Worm (Caenorhabditis elegans): ENCODE data around the gene srw-142.

srw-142 gene

DNA sequence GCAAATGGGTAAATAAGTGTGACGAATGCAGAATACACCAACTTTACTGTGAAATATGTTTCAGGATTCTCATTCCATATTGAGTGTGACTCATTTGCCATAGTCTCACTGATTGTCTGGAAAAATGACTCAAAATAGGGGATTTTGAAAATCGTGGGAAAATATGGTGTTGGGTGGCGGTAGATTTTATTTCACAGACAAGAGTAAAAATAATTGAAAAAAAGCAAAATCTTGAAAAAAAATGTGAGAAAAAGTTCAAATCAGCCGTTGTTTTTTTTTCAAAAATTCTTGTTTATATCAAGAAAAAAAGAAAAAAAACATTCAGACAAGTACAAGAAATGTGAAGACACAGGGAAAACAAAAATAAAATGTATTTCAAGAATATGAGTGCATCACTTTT is 35.5 kb downstream of the srw-142 start, which contains the start of gene srh-38:
Gene srh-38, minus strand, starts transcription at position 101 of the 400 bp plus-strand sequence.
- TF ChIP-seq R02D3.7 (tag; optimal IDR thresholded peaks at IDR 0.05): no peak
- no peak for TF ChIP-seq unc-39 (tag; optimal IDR thresholded peaks at IDR 0.05)
- no peak for TF ChIP-seq ceh-20 (GFP tag; IDR thresholded peaks at IDR 0.05)
- no peak for TF ChIP-seq vab-7 (GFP tag; IDR thresholded peaks at IDR 0.05)
- no peak for TF ChIP-seq mdl-1 (tag; optimal IDR thresholded peaks at IDR 0.05)
- no peak for TF ChIP-seq arid-1 (GFP tag; conservative IDR thresholded peaks at IDR 0.05)
- no peak for TF ChIP-seq T26A8.4 (GFP tag; IDR thresholded peaks at IDR 0.05)
- no peak for TF ChIP-seq ceh-32 (tag; optimal IDR thresholded peaks at IDR 0.05; ENCODE audit: poor library complexity)
- no peak for TF ChIP-seq mep-1 (tag; optimal IDR thresholded peaks at IDR 0.05)
- TF ChIP-seq daf-12 (tag; optimal IDR thresholded peaks at IDR 0.05): no peak
- no peak for TF ChIP-seq ZK546.5 (tag; optimal IDR thresholded peaks at IDR 0.05)
- no peak for TF ChIP-seq aly-2 (tag; optimal IDR thresholded peaks at IDR 0.05)
- no peak for TF ChIP-seq hmg-1.1 (GFP tag; IDR thresholded peaks at IDR 0.05)
- TF ChIP-seq unc-62 (GFP tag; optimal IDR thresholded peaks at IDR 0.05 in 1 of 2): no peak
- TF ChIP-seq unc-62 (tag; optimal IDR thresholded peaks at IDR 0.05): no peak
- no peak for TF ChIP-seq F49E8.2 (tag; optimal IDR thresholded peaks at IDR 0.05; ENCODE audit: borderline replicate concordance)

DNA sequence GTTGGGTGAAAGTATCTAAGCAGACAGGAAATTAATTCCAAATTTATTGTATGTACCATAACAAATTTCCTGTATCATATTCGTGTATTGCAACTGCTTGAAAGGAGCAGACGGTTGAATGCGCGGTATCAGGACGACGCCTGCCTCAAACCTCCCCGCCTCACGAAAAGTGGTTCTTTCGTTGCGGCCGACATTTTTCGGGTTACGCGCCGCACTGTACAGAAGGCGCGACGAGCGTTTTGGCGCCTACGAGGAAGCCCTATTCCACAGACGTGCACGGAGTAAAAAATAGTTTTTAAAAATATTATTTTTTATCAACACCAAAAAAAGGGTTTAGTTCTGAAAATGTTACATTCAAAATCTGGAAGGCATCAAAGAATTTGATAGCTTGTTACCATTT is 38.0 kb downstream of the srw-142 start:
- TF ChIP-seq snpc-1.2 (GFP tag; IDR thresholded peaks at IDR 0.05): 0 out of 2 replicates have a peak, but pooled peaks have one; percentile 42
- TF ChIP-seq vab-7 (GFP tag; IDR thresholded peaks at IDR 0.05): no peak

DNA sequence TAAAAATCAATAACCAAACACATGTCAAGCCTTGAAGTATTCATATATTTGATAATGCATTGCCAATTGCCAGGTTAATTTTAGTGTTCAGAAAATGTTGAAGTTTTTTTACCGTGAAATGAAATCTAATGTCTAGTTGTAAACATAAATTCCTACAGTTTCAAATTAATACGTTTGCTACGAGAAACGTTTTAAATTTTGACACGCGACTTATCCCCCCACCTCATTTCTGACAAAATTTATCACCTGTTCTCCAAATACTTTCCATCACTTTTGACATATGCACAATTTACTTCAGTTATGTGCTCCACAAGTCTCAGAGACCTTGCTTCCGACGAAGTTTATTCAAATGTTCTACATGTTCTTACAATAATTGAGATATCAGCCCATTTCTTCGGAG is 44.2 kb downstream of the srw-142 start, which contains the start of gene srh-146:
Gene srh-146, plus strand, starts transcription at position 301 of the 400 bp plus-strand sequence.
- TF ChIP-seq ceh-20 (GFP tag; IDR thresholded peaks at IDR 0.05) (no peak), pqm-1 (tag; optimal IDR thresholded peaks at IDR 0.05) (no peak), egl-27 (tag; optimal IDR thresholded peaks at IDR 0.05) (no peak), aly-2 (tag; optimal IDR thresholded peaks at IDR 0.05) (no peak), fos-1 (tag; optimal IDR thresholded peaks at IDR 0.05) (no peak), fkh-10 (GFP tag; optimal IDR thresholded peaks at IDR 0.05) (no peak), hlh-30 (tag; optimal IDR thresholded peaks at IDR 0.05; ENCODE audit: insufficient read depth) (no peak), snpc-4 (tag; optimal IDR thresholded peaks at IDR 0.05) (no peak), nhr-102 (tag; optimal IDR thresholded peaks at IDR 0.05) (no peak), mxl-2 (GFP tag; conservative IDR thresholded peaks at IDR 0.05) (no peak), nhr-77 (tag; optimal IDR thresholded peaks at IDR 0.05) (no peak), lin-1 (GFP tag; IDR thresholded peaks at IDR 0.05) (no peak), F10B5.3 (tag; optimal IDR thresholded peaks at IDR 0.05) (no peak), lim-7 (GFP tag; IDR thresholded peaks at IDR 0.05) (no peak), unc-39 (tag; optimal IDR thresholded peaks at IDR 0.05) (no peak)

DNA sequence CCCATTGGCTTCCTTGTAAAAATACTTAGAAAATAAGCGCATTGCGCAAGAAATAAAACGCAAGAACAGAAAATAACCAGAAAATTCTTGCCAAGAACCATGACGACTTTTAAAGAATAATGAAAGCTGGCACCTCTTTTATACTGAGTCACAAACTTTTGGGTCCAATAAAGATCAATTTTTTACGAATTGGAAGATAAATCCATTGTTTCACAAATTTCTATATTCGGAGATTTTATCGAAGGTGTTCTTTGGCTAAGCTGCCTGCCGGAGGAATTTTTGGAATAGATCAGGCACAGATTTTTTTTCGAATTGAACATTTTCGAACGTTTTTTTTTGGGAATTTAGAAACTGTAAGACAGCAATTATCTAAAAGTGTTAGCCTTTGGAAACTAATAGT is 45.2 kb downstream of the srw-142 start, which contains the start of gene C31B8.9:
Gene C31B8.9, minus strand, starts transcription at position 101 of the 400 bp plus-strand sequence.
- TF ChIP-seq unc-39 (tag; optimal IDR thresholded peaks at IDR 0.05) (no peak), dpl-1 (GFP tag; optimal IDR thresholded peaks at IDR 0.05) (no peak), aha-1 (tag) (peak; percentile 79), T20F7.1 (GFP tag; optimal IDR thresholded peaks at IDR 0.05) (no peak), ceh-44 (GFP tag; IDR thresholded peaks at IDR 0.05) (no peak)

DNA sequence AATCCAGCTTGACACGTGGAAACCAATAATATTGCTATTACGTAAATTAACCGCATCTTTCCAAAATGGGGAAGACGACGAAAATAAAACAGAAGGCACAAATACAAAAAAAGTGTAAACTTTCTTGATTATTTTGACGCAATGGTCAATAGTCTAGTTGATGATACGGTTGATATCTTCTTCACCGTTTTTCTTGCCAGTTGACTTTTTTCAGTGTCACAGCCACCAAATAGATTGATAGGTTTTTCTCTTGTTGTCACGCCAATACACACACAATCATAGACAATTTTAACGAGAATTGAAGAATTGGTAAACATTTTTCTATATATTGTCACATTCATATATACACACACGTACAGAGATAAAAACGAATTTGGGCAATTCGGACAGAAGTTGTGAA is 48.6 kb downstream of the srw-142 start, which contains the start of gene zmp-3:
Gene zmp-3, minus strand, starts transcription at position 101 of the 400 bp plus-strand sequence.
- TF ChIP-seq F37D6.2 (tag; optimal IDR thresholded peaks at IDR 0.05): no peak
- TF ChIP-seq nhr-28 (tag; optimal IDR thresholded peaks at IDR 0.05): peak; percentile 28

All from whole organism, L4 larva.